Fruit fly (Drosophila melanogaster) whole organism, embryonic: ENCODE results near the gene dunk.
A peak's percentile ranks its signal among the peaks of the same experiment; 100 is the strongest.

Experiments
- CG10543 ChIP-seq: fragments of 200-800 bp; sonication (Bioruptor generic); optimal IDR thresholded peaks from 3 replicates; lab custom pipeline; 2017; ENCODE audit warnings: missing biosample characterization, mild to moderate bottlenecking, missing genetic modification characterization, moderate library complexity
- CG12236 ChIP-seq: fragments of 200-800 bp; sonication (Bioruptor generic); optimal IDR thresholded peaks from 2 replicates; lab custom pipeline; 2016; ENCODE audit warnings: missing biosample characterization, missing genetic modification characterization
- CG12299 ChIP-seq: fragments of 200-800 bp; sonication (Bioruptor generic); optimal IDR thresholded peaks from 2 replicates; lab custom pipeline; 2018; ENCODE audit warnings: missing biosample characterization, mild to moderate bottlenecking, missing genetic modification characterization
- CG12769 ChIP-seq: fragments of 200-800 bp; sonication (Bioruptor generic); optimal IDR thresholded peaks from 2 replicates; lab custom pipeline; 2019; ENCODE audit warnings: missing biosample characterization, mild to moderate bottlenecking, missing genetic modification characterization, moderate library complexity
- CG13287 ChIP-seq: fragments of 200-800 bp; sonication (Bioruptor generic); IDR thresholded peaks from 2 replicates; pipeline ENCODE4 v1.3.6; 2022; ENCODE audit warnings: missing biosample characterization, missing genetic modification characterization; ENCODE audit not compliant: partially characterized antibody
- CG13894 ChIP-seq: fragments of 200-800 bp; sonication (Bioruptor generic); optimal IDR thresholded peaks from 3 replicates; lab custom pipeline; 2018; ENCODE audit warnings: missing biosample characterization, mild to moderate bottlenecking, missing genetic modification characterization, moderate library complexity
- CG15269 ChIP-seq: fragments of 200-800 bp; sonication (Bioruptor generic); optimal IDR thresholded peaks from 2 replicates; lab custom pipeline; 2018; ENCODE audit warnings: missing biosample characterization, mild to moderate bottlenecking, missing genetic modification characterization, moderate library complexity
- CG2199 ChIP-seq: fragments of 200-800 bp; sonication (Bioruptor generic); IDR thresholded peaks from 3 replicates; pipeline ENCODE4 v1.3.6; 2022; ENCODE audit warnings: missing biosample characterization, missing genetic modification characterization
- CG30020 ChIP-seq: fragments of 200-800 bp; optimal IDR thresholded peaks from 2 replicates; lab custom pipeline; 2019; ENCODE audit warnings: missing biosample characterization, mild to moderate bottlenecking, missing genetic modification characterization, moderate library complexity
- CG3163 ChIP-seq: fragments of 200-800 bp; sonication (Bioruptor generic); optimal IDR thresholded peaks from 3 replicates; lab custom pipeline; 2016; ENCODE audit warnings: missing biosample characterization, missing genetic modification characterization
- CG8924 ChIP-seq: fragments of 200-800 bp; optimal IDR thresholded peaks from 3 replicates; lab custom pipeline; 2019; ENCODE audit warnings: missing biosample characterization, mild to moderate bottlenecking, missing genetic modification characterization, moderate library complexity
- D19A ChIP-seq: fragments of 200-800 bp; optimal IDR thresholded peaks from 3 replicates; lab custom pipeline; 2019; ENCODE audit warnings: missing biosample characterization, mild to moderate bottlenecking, missing genetic modification characterization, moderate library complexity
- Deaf1 ChIP-seq: fragments of 200-800 bp; optimal IDR thresholded peaks from 3 replicates; lab custom pipeline; 2019; ENCODE audit warnings: missing biosample characterization, mild to moderate bottlenecking, missing genetic modification characterization, moderate library complexity
- Dll ChIP-seq: fragments of 200-800 bp; sonication (Bioruptor generic); IDR thresholded peaks from 4 replicates; pipeline ENCODE4 v1.3.6; 2022; ENCODE audit warnings: missing biosample characterization, missing genetic modification characterization; ENCODE audit not compliant: partially characterized antibody
- E2f2 ChIP-seq: fragments of 200-800 bp; sonication (Bioruptor generic); IDR thresholded peaks from 2 replicates; pipeline ENCODE4 v1.3.6; 2022; ENCODE audit warnings: missing biosample characterization, missing genetic modification characterization
- Jarid2 ChIP-seq: fragments of 200-800 bp; sonication (Bioruptor generic); optimal IDR thresholded peaks from 3 replicates; lab custom pipeline; 2017; ENCODE audit warnings: mild to moderate bottlenecking, missing biosample characterization, missing genetic modification reagents, missing genetic modification characterization
- MBD-R2 ChIP-seq: fragments of 200-800 bp; sonication (Bioruptor generic); IDR thresholded peaks from 2 replicates; pipeline ENCODE4 v1.3.6; 2022; ENCODE audit warnings: missing biosample characterization, missing genetic modification characterization
- Med ChIP-seq: fragments of 200-800 bp; sonication (Bioruptor generic); peaks from one replicate; lab custom pipeline; 2016; ENCODE audit warnings: missing biosample characterization, missing genetic modification characterization, mild to moderate bottlenecking, inconsistent platforms, moderate library complexity
- Mrtf ChIP-seq: fragments of 200-800 bp; sonication (Bioruptor generic); IDR thresholded peaks from 3 replicates; pipeline ENCODE4 v1.3.6; 2022; ENCODE audit warnings: missing biosample characterization, missing genetic modification characterization
- NK7.1 ChIP-seq: fragments of 200-800 bp; sonication (Bioruptor generic); optimal IDR thresholded peaks from 3 replicates; lab custom pipeline; 2016; ENCODE audit warnings: missing biosample characterization, missing genetic modification characterization
- Nf-YB ChIP-seq: fragments of 200-800 bp; sonication (Bioruptor generic); optimal IDR thresholded peaks from 3 replicates; lab custom pipeline; 2019; ENCODE audit warnings: missing biosample characterization, mild to moderate bottlenecking, missing genetic modification characterization, moderate library complexity
- Scr ChIP-seq: fragments of 200-800 bp; sonication (Bioruptor generic); IDR thresholded peaks from 2 replicates; pipeline ENCODE4 v1.3.6; 2022; ENCODE audit warnings: missing biosample characterization, missing genetic modification characterization; ENCODE audit not compliant: partially characterized antibody
- Trl ChIP-seq, 3 experiments: fragments of >200 bp in 2 of 3; fragments of 200-800 bp in 1 of 3; sonication (Bioruptor generic) in 1 of 3; optimal IDR thresholded peaks; 2 replicates in 1 of 3; 3 replicates in 2 of 3; lab custom pipeline; 2016 to 2017; ENCODE audit warnings: missing biosample characterization in 1 of 3, missing genetic modification characterization in 1 of 3
- YL-1 ChIP-seq: fragments of 200-800 bp; sonication (Bioruptor generic); optimal IDR thresholded peaks from 3 replicates; lab custom pipeline; 2017; ENCODE audit warnings: missing biosample characterization, mild to moderate bottlenecking, missing genetic modification characterization
- abd-A ChIP-seq: fragments of 200-800 bp; sonication (Bioruptor generic); optimal IDR thresholded peaks from 3 replicates; lab custom pipeline; 2019; ENCODE audit warnings: missing biosample characterization, mild to moderate bottlenecking, missing genetic modification characterization, moderate library complexity
- ac ChIP-seq: fragments of 200-800 bp; sonication (Bioruptor generic); optimal IDR thresholded peaks from 3 replicates; lab custom pipeline; 2017; ENCODE audit warnings: missing biosample characterization, mild to moderate bottlenecking, missing genetic modification characterization
- caup ChIP-seq: fragments of 200-800 bp; sonication (Bioruptor generic); optimal IDR thresholded peaks from 3 replicates; lab custom pipeline; 2017; ENCODE audit warnings: missing biosample characterization, mild to moderate bottlenecking, missing genetic modification characterization, moderate library complexity; ENCODE audit not compliant: severe bottlenecking
- cg ChIP-seq: fragments of 200-800 bp; sonication (Bioruptor generic); optimal IDR thresholded peaks from 3 replicates; lab custom pipeline; 2019; ENCODE audit warnings: missing biosample characterization, mild to moderate bottlenecking, missing genetic modification characterization, moderate library complexity
- corto ChIP-seq: fragments of 200-800 bp; sonication (Bioruptor generic); optimal IDR thresholded peaks from 2 replicates; lab custom pipeline; 2016; ENCODE audit warnings: missing biosample characterization, mild to moderate bottlenecking, missing genetic modification characterization, moderate library complexity
- dimm ChIP-seq: fragments of 200-800 bp; sonication (Bioruptor generic); IDR thresholded peaks from 2 replicates; pipeline ENCODE4 v1.3.6; 2022; ENCODE audit warnings: missing biosample characterization, missing genetic modification characterization
- gro ChIP-seq: fragments of 200-800 bp; sonication (Bioruptor generic); optimal IDR thresholded peaks from 2 replicates; lab custom pipeline; 2016; ENCODE audit warnings: missing biosample characterization, missing genetic modification characterization
- hkb ChIP-seq, 2 experiments: fragments of 200-800 bp in 1 of 2; fragments of >200 bp in 1 of 2; sonication (Bioruptor generic) in 1 of 2; IDR thresholded peaks in 1 of 2; optimal IDR thresholded peaks in 1 of 2; 2 replicates each; pipeline versions ENCODE4 v1.3.6 to Lab custom; 2017 to 2022; ENCODE audit warnings: missing biosample characterization in 1 of 2, missing genetic modification characterization in 1 of 2
- insv ChIP-seq, 2 experiments: fragments of 200-800 bp; sonication (Bioruptor generic); optimal IDR thresholded peaks; 3 replicates each; lab custom pipeline; 2016 to 2018; ENCODE audit warnings: missing biosample characterization in 2 of 2, missing genetic modification characterization in 2 of 2
- kni ChIP-seq: fragments of 200-800 bp; sonication (Bioruptor generic); optimal IDR thresholded peaks from 3 replicates; lab custom pipeline; 2017; ENCODE audit warnings: mild to moderate bottlenecking, missing biosample characterization, missing genetic modification reagents, missing genetic modification characterization
- lbe ChIP-seq: fragments of 200-800 bp; sonication (Bioruptor generic); optimal IDR thresholded peaks from 2 replicates; lab custom pipeline; 2016; ENCODE audit warnings: missing biosample characterization, mild to moderate bottlenecking, missing genetic modification characterization
- mirr ChIP-seq: fragments of 200-800 bp; sonication (Bioruptor generic); optimal IDR thresholded peaks from 3 replicates; lab custom pipeline; 2018; ENCODE audit warnings: missing biosample characterization, mild to moderate bottlenecking, missing genetic modification characterization
- mld ChIP-seq: fragments of 200-800 bp; sonication (Bioruptor generic); IDR thresholded peaks from 3 replicates; pipeline ENCODE4 v1.3.6; 2022; ENCODE audit warnings: missing biosample characterization, missing genetic modification characterization; ENCODE audit not compliant: partially characterized antibody
- nom ChIP-seq: fragments of 200-800 bp; sonication (Bioruptor generic); optimal IDR thresholded peaks from 2 replicates; lab custom pipeline; 2017; ENCODE audit warnings: missing biosample characterization, missing genetic modification characterization, mild to moderate bottlenecking, moderate library complexity, missing genetic modification reagents
- pros ChIP-seq: fragments of 200-800 bp; sonication (Bioruptor generic); optimal IDR thresholded peaks from 3 replicates; lab custom pipeline; 2019; ENCODE audit warnings: missing biosample characterization, mild to moderate bottlenecking, missing genetic modification characterization, moderate library complexity
- pzg ChIP-seq: fragments of 200-800 bp; sonication (Bioruptor generic); optimal IDR thresholded peaks from 3 replicates; lab custom pipeline; 2018; ENCODE audit warnings: missing biosample characterization, mild to moderate bottlenecking, missing genetic modification characterization, moderate library complexity
- run ChIP-seq: fragments of 200-800 bp; sonication (Bioruptor generic); optimal IDR thresholded peaks from 3 replicates; lab custom pipeline; 2018; ENCODE audit warnings: missing biosample characterization, mild to moderate bottlenecking, missing genetic modification characterization
- sens ChIP-seq: fragments of 200-800 bp; sonication (Bioruptor generic); peaks from one replicate; lab custom pipeline; 2016; ENCODE audit warnings: missing biosample characterization, missing genetic modification characterization
- sna ChIP-seq: fragments of 200-800 bp; sonication (Bioruptor generic); IDR thresholded peaks from 2 replicates; pipeline ENCODE4 v1.3.6; 2022; ENCODE audit warnings: missing biosample characterization, missing genetic modification characterization; ENCODE audit not compliant: partially characterized antibody
- unc-4 ChIP-seq: fragments of 200-800 bp; sonication (Bioruptor generic); IDR thresholded peaks from 2 replicates; pipeline ENCODE4 v1.3.6; 2022; ENCODE audit warnings: missing biosample characterization, missing genetic modification characterization; ENCODE audit not compliant: partially characterized antibody
- usp ChIP-seq: fragments of >200 bp; optimal IDR thresholded peaks from 2 replicates; lab custom pipeline; 2017; ENCODE audit warnings: missing biosample characterization, missing genetic modification characterization
- vvl ChIP-seq: fragments of 200-800 bp; sonication (Bioruptor generic); IDR thresholded peaks from 2 replicates; pipeline ENCODE4 v1.3.6; 2022; ENCODE audit warnings: missing biosample characterization, missing genetic modification characterization
- z ChIP-seq: fragments of 200-800 bp; sonication (Bioruptor generic); IDR thresholded peaks from 3 replicates; pipeline ENCODE4 v1.3.6; 2022; ENCODE audit warnings: missing biosample characterization, missing genetic modification characterization

Gene dunk

dm6 chr2L:22134091-22134730, 17.2 kb upstream of the dunk start:
- peak; percentile 23 for TF ChIP-seq corto
- peak; percentile 59 for TF ChIP-seq CG12769 (tag; lab: Kevin White, UChicago)
- 0 out of 2 replicates have a peak, but pooled peaks have one; percentile 25 for TF ChIP-seq sna
- TF ChIP-seq CG12299 (tag; lab: Kevin White, UChicago) = no peak
- peak; percentile 34 for TF ChIP-seq CG10543
- TF ChIP-seq pzg (GFP tag; lab: Kevin White, UChicago) = no peak
- TF ChIP-seq unc-4 (GFP tag; lab: Robert Waterston, UW) = no peak
- TF ChIP-seq mirr (GFP tag; lab: Kevin White, UChicago) = peak; percentile 16
- no peak for TF ChIP-seq CG8924 (tag; lab: Kevin White, UChicago)
- TF ChIP-seq D19A = peak; percentile 85
- TF ChIP-seq nom (GFP tag; lab: Kevin White, UChicago) = peak; percentile 18
- TF ChIP-seq NK7.1 = no peak
- TF ChIP-seq MBD-R2 (GFP tag; lab: Robert Waterston, UW) = peak; percentile 22; the same call in 1 of the 2 replicates
- TF ChIP-seq Deaf1 (tag; lab: Kevin White, UChicago) = peak; percentile 60
- peak; percentile 68 for TF ChIP-seq Jarid2 (GFP tag; lab: Kevin White, UChicago)
- TF ChIP-seq insv (GFP tag; optimal IDR thresholded peaks at IDR 0.05; lab: Kevin White, UChicago) = peak in 1 of 2 experiments; percentile 44
- peak; percentile 25 for TF ChIP-seq pros (GFP tag; lab: Kevin White, UChicago)
- TF ChIP-seq Med = peak; percentile 48
- peak; percentile 53 for TF ChIP-seq kni (GFP tag; lab: Kevin White, UChicago)
- 0 out of 3 replicates have a peak, but pooled peaks have one; percentile 10 for TF ChIP-seq CG2199 (GFP tag; lab: Robert Waterston, UW)
- TF ChIP-seq gro (GFP tag; lab: Kevin White, UChicago) = peak; percentile 25
- TF ChIP-seq YL-1 (GFP tag; lab: Kevin White, UChicago) = peak; percentile 2
- no peak for TF ChIP-seq Scr (GFP tag; lab: Robert Waterston, UW)
- peak; percentile 75 for TF ChIP-seq CG30020 (tag; lab: Kevin White, UChicago)
- TF ChIP-seq run (tag; lab: Kevin White, UChicago) = no peak
- TF ChIP-seq CG12236 (GFP tag; lab: Kevin White, UChicago) = no peak
- no peak for TF ChIP-seq Nf-YB (GFP tag; lab: Kevin White, UChicago)
- TF ChIP-seq abd-A (tag; lab: Kevin White, UChicago) = no peak
- peak; percentile 11; the same call in 1 of the 2 replicates for TF ChIP-seq CG13287
- no peak for TF ChIP-seq CG15269
- 0 out of 2 replicates have a peak, but pooled peaks have one; percentile 9 for TF ChIP-seq E2f2 (GFP tag; lab: Robert Waterston, UW)
- peak; percentile 24; the same call in 1 of the 2 replicates for TF ChIP-seq vvl (GFP tag; lab: Robert Waterston, UW)
- TF ChIP-seq Mrtf (GFP tag; lab: Robert Waterston, UW) = no peak
- peak; percentile 62 to 77 for TF ChIP-seq Trl (optimal IDR thresholded peaks at IDR 0.05; lab: Kevin White, UChicago)
- no peak for TF ChIP-seq Trl (GFP tag; optimal IDR thresholded peaks at IDR 0.05; lab: Kevin White, UChicago)
- peak; percentile 54 for TF ChIP-seq CG13894
- TF ChIP-seq CG3163 (GFP tag; lab: Kevin White, UChicago) = peak; percentile 9
- no peak for TF ChIP-seq hkb (optimal IDR thresholded peaks at IDR 0.05; lab: Kevin White, UChicago)
- peak; percentile 19; the same call in 1 of the 2 replicates for TF ChIP-seq hkb (GFP tag; IDR thresholded peaks at IDR 0.05; lab: Robert Waterston, UW)
- TF ChIP-seq z = no peak
- TF ChIP-seq usp (GFP tag; lab: Kevin White, UChicago) = no peak
- TF ChIP-seq cg = peak; percentile 52
- TF ChIP-seq dimm (GFP tag; lab: Robert Waterston, UW) = no peak
- TF ChIP-seq mld = no peak
- TF ChIP-seq caup (GFP tag; lab: Kevin White, UChicago) = peak; percentile 11
- TF ChIP-seq Dll (GFP tag; lab: Robert Waterston, UW) = peak; percentile 45; the same call in 2 of the 4 replicates
- TF ChIP-seq sens (GFP tag; lab: Kevin White, UChicago) = peak; percentile 64
- TF ChIP-seq lbe (GFP tag; lab: Kevin White, UChicago) = peak; percentile 62
- no peak for TF ChIP-seq ac (GFP tag; lab: Kevin White, UChicago)
